Fruit fly (Drosophila melanogaster) S2 (cell line): ENCODE data around the gene CG7806.

Experiments used
- CG8478 ChIP-seq: fragments of >200 bp; optimal IDR thresholded peaks from 2 replicates; lab custom pipeline; 2018
- CTCF ChIP-seq, 2 experiments: fragments of >200 bp; optimal IDR thresholded peaks; 2 replicates each; lab custom pipeline; 2018

dm6 chr2L:8302766-8303479 lies 8.3 kb upstream of the CG7806 start, which contains the start of the genes wol and Scgalpha:
- TF ChIP-seq CTCF (optimal IDR thresholded peaks at IDR 0.05; lab: Kevin White, UChicago) (no peak), CG8478 (lab: Kevin White, UChicago) (no peak)
